Worm (Caenorhabditis elegans) whole organism, L3 larva: ENCODE measurements around the gene C53A5.13.

ENCODE experiments used
- R02D3.7 ChIP-seq: fragments of 150-350 bp; optimal IDR thresholded peaks from 2 replicates; lab custom pipeline; 2014; ENCODE audit warnings: missing biosample characterization, missing genetic modification characterization
- ceh-16 ChIP-seq: sonication (generic microtip); optimal IDR thresholded peaks from 2 replicates; lab custom pipeline; 2017; ENCODE audit warnings: missing biosample characterization, missing genetic modification characterization
- ceh-82 ChIP-seq: fragments of 150-350 bp; optimal IDR thresholded peaks from 2 replicates; lab custom pipeline; 2014; ENCODE audit warnings: missing biosample characterization, missing genetic modification characterization
- ceh-9 ChIP-seq: sonication (generic microtip); optimal IDR thresholded peaks from 2 replicates; lab custom pipeline; 2018; ENCODE audit warnings: missing biosample characterization, missing genetic modification characterization
- egl-27 ChIP-seq: sonication (generic microtip); optimal IDR thresholded peaks from 4 replicates; lab custom pipeline; 2017; ENCODE audit warnings: missing biosample characterization, missing genetic modification reagents, missing genetic modification characterization
- egl-5 ChIP-seq: fragments of 150-350 bp; optimal IDR thresholded peaks from 2 replicates; lab custom pipeline; 2017; ENCODE audit warnings: missing biosample characterization, missing genetic modification reagents, missing genetic modification characterization, inconsistent platforms
- elt-1 ChIP-seq: fragments of 150-350 bp; optimal IDR thresholded peaks from 2 replicates; lab custom pipeline; 2014; ENCODE audit warnings: missing biosample characterization, missing genetic modification characterization
- elt-2 ChIP-seq: sonication (generic microtip); optimal IDR thresholded peaks from 2 replicates; lab custom pipeline; 2016; ENCODE audit warnings: missing genetic modification reagents, mild to moderate bottlenecking, missing genetic modification characterization, missing compliant biosample characterization
- elt-3 ChIP-seq, 3 experiments: fragments of 150-350 bp in 1 of 3; sonication (generic microtip) in 2 of 3; optimal IDR thresholded peaks; 2 replicates in 2 of 3; 4 replicates in 1 of 3; lab custom pipeline; 2014 to 2017; ENCODE audit warnings: missing biosample characterization in 3 of 3, missing genetic modification characterization in 3 of 3
- fkh-10 ChIP-seq: sonication (generic microtip); optimal IDR thresholded peaks from 2 replicates; lab custom pipeline; 2017; ENCODE audit warnings: missing biosample characterization, missing genetic modification reagents, missing genetic modification characterization
- fkh-2 ChIP-seq: fragments of 150-350 bp; optimal IDR thresholded peaks from 2 replicates; lab custom pipeline; 2014; ENCODE audit warnings: missing biosample characterization, missing genetic modification reagents, missing genetic modification characterization
- fos-1 ChIP-seq: fragments of 150-350 bp; optimal IDR thresholded peaks from 2 replicates; lab custom pipeline; 2014; ENCODE audit warnings: missing biosample characterization, missing genetic modification characterization
- hmg-11 ChIP-seq: sonication (generic microtip); optimal IDR thresholded peaks from 2 replicates; lab custom pipeline; 2016; ENCODE audit warnings: missing genetic modification characterization, missing compliant biosample characterization
- jun-1 ChIP-seq: fragments of 150-350 bp; optimal IDR thresholded peaks from 2 replicates; lab custom pipeline; 2014; ENCODE audit warnings: missing biosample characterization, missing genetic modification reagents, missing genetic modification characterization
- lsy-12 ChIP-seq: sonication (generic microtip); optimal IDR thresholded peaks from 2 replicates; lab custom pipeline; 2016; ENCODE audit warnings: mild to moderate bottlenecking, missing genetic modification characterization, missing compliant biosample characterization
- mdl-1 ChIP-seq: fragments of 150-350 bp; optimal IDR thresholded peaks from 2 replicates; lab custom pipeline; 2014; ENCODE audit warnings: missing biosample characterization, missing genetic modification characterization
- mml-1 ChIP-seq: fragments of 150-350 bp; sonication (generic microtip); optimal IDR thresholded peaks from 3 replicates; lab custom pipeline; 2014; ENCODE audit warnings: missing biosample characterization, missing genetic modification characterization
- nfya-1 ChIP-seq: sonication (generic microtip); optimal IDR thresholded peaks from 2 replicates; lab custom pipeline; 2017; ENCODE audit warnings: missing genetic modification characterization, mild to moderate bottlenecking, missing compliant biosample characterization, antibody characterized with exemption, moderate library complexity; ENCODE audit not compliant: insufficient read depth
- nhr-11 ChIP-seq: fragments of 150-350 bp; optimal IDR thresholded peaks from 2 replicates; lab custom pipeline; 2014; ENCODE audit warnings: missing biosample characterization, missing genetic modification characterization
- nhr-12 ChIP-seq: fragments of 150-350 bp; optimal IDR thresholded peaks from 2 replicates; lab custom pipeline; 2014; ENCODE audit warnings: missing biosample characterization, missing genetic modification characterization
- nhr-23 ChIP-seq: fragments of 150-350 bp; optimal IDR thresholded peaks from 2 replicates; lab custom pipeline; 2014; ENCODE audit warnings: missing biosample characterization, missing genetic modification reagents, missing genetic modification characterization
- nhr-25 ChIP-seq: sonication (generic microtip); optimal IDR thresholded peaks from 2 replicates; lab custom pipeline; 2017; ENCODE audit warnings: missing biosample characterization, missing genetic modification characterization
- nhr-28 ChIP-seq: fragments of 150-350 bp; optimal IDR thresholded peaks from 2 replicates; lab custom pipeline; 2014; ENCODE audit warnings: missing biosample characterization, missing genetic modification characterization
- nhr-43 ChIP-seq: sonication (generic microtip); optimal IDR thresholded peaks from 2 replicates; lab custom pipeline; 2016; ENCODE audit warnings: mild to moderate bottlenecking, missing genetic modification characterization, missing compliant biosample characterization; ENCODE audit not compliant: poor library complexity, severe bottlenecking
- nhr-67 ChIP-seq: fragments of 150-350 bp; optimal IDR thresholded peaks from 2 replicates; lab custom pipeline; 2014; ENCODE audit warnings: missing biosample characterization, missing genetic modification characterization
- nhr-76 ChIP-seq: fragments of 150-350 bp; sonication (generic microtip); optimal IDR thresholded peaks from 5 replicates; lab custom pipeline; 2014; ENCODE audit warnings: missing biosample characterization, missing genetic modification characterization
- nhr-77 ChIP-seq: fragments of 150-350 bp; optimal IDR thresholded peaks from 2 replicates; lab custom pipeline; 2014; ENCODE audit warnings: missing biosample characterization, missing genetic modification characterization
- pha-4 ChIP-seq: fragments of 150-350 bp; optimal IDR thresholded peaks from 2 replicates; lab custom pipeline; 2014; ENCODE audit warnings: missing biosample characterization, missing genetic modification reagents, missing genetic modification characterization
- pqm-1 ChIP-seq: fragments of 150-350 bp; optimal IDR thresholded peaks from 2 replicates; lab custom pipeline; 2017; ENCODE audit warnings: missing biosample characterization, missing genetic modification characterization, inconsistent platforms
- sea-2 ChIP-seq: fragments of 150-350 bp; sonication (generic microtip); optimal IDR thresholded peaks from 4 replicates; lab custom pipeline; 2014; ENCODE audit warnings: missing biosample characterization, missing genetic modification reagents, missing genetic modification characterization
- skn-1 ChIP-seq: fragments of 150-350 bp; optimal IDR thresholded peaks from 2 replicates; lab custom pipeline; 2014; ENCODE audit warnings: missing biosample characterization, missing genetic modification characterization
- snpc-4 ChIP-seq: fragments of 150-350 bp; optimal IDR thresholded peaks from 2 replicates; lab custom pipeline; 2014; ENCODE audit warnings: missing biosample characterization, missing genetic modification characterization
- unc-39 ChIP-seq: sonication (generic microtip); optimal IDR thresholded peaks from 4 replicates; lab custom pipeline; 2017; ENCODE audit warnings: missing biosample characterization, missing genetic modification characterization
- unc-62 ChIP-seq: fragments of 150-350 bp; sonication (generic microtip); optimal IDR thresholded peaks from 4 replicates; lab custom pipeline; 2014; ENCODE audit warnings: missing biosample characterization, missing genetic modification reagents, missing genetic modification characterization
- ztf-4 ChIP-seq: fragments of 150-350 bp; optimal IDR thresholded peaks from 2 replicates; lab custom pipeline; 2014; ENCODE audit warnings: missing biosample characterization, missing genetic modification characterization

Gene C53A5.13

ce11 chrV:14500554-14500953, 46.1 kb upstream of the C53A5.13 start:
- TF ChIP-seq mml-1 (no peak), ztf-4 (tag; lab: Kevin White, UChicago) (no peak), egl-27 (no peak), hmg-11 (tag; lab: Kevin White, UChicago) (no peak), nhr-11 (tag; lab: Kevin White, UChicago) (no peak)

ce11 chrV:14501136-14501535, 45.5 kb upstream of the C53A5.13 start, which contains the start of gene R02D5.24:
Gene R02D5.24 (plus strand): TSS chrV:14501340.
- TF ChIP-seq pha-4 (tag; lab: Kevin White, UChicago) (peak; percentile 53), fkh-2 (no peak), egl-5 (tag; lab: Kevin White, UChicago) (no peak), pqm-1 (tag; lab: Kevin White, UChicago) (no peak), egl-27 (no peak), unc-39 (tag; lab: Kevin White, UChicago) (no peak), ceh-16 (no peak)
- TF ChIP-seq, all 47 proteins: peak for 1

DNA sequence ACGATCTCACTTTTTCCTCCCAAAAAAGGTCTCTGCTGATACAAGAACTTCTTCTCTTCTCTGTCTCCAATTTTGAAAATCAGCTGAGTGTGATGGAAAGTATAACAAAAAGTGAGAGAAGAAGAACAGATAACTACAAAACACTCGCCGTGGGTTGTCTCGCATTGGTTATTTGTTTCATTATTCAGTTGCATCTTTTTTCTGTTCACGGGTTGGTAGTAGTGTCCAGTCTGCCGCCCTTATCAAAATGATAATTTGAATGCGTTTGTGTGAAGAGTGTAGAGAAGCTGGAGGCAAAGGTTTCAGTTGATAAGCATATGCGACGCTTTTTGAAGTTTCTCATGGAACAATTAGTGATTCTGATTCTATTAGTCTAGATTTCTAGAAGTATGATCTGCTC, 43.6 kb upstream of the C53A5.13 start:
- TF ChIP-seq ceh-9 (tag; lab: Kevin White, UChicago) (no peak), pha-4 (tag; lab: Kevin White, UChicago) (peak; percentile 36), nhr-43 (no peak), mdl-1 (no peak), fkh-10 (no peak), nfya-1 (tag; lab: Kevin White, UChicago) (peak; percentile 37), egl-5 (tag; lab: Kevin White, UChicago) (no peak), jun-1 (tag; lab: Kevin White, UChicago) (peak; percentile 43), fos-1 (tag; lab: Kevin White, UChicago) (no peak), pqm-1 (tag; lab: Kevin White, UChicago) (peak; percentile 81), elt-2 (tag; lab: Kevin White, UChicago) (peak; percentile 86)

ce11 chrV:14504120-14504519, 42.5 kb upstream of the C53A5.13 start:
- TF ChIP-seq mml-1 (no peak), fos-1 (tag; lab: Kevin White, UChicago) (no peak), pha-4 (tag; lab: Kevin White, UChicago) (no peak), unc-39 (tag; lab: Kevin White, UChicago) (no peak), fkh-2 (no peak), nhr-76 (tag; lab: Kevin White, UChicago) (no peak), lsy-12 (tag; lab: Kevin White, UChicago) (no peak), hmg-11 (tag; lab: Kevin White, UChicago) (no peak), ceh-82 (tag; lab: Kevin White, UChicago) (no peak), R02D3.7 (tag; lab: Kevin White, UChicago) (no peak), nhr-28 (tag; lab: Kevin White, UChicago) (no peak), nhr-77 (no peak), skn-1 (no peak), ztf-4 (tag; lab: Kevin White, UChicago) (no peak), pqm-1 (tag; lab: Kevin White, UChicago) (no peak), snpc-4 (no peak), nhr-12 (tag; lab: Kevin White, UChicago) (no peak)

ce11 chrV:14504774-14505173, 41.9 kb upstream of the C53A5.13 start:
- TF ChIP-seq unc-62 (GFP tag; lab: Kevin White, UChicago): no peak
- TF ChIP-seq elt-2 (tag; lab: Kevin White, UChicago): peak; percentile 2
- TF ChIP-seq nhr-25 (tag; lab: Kevin White, UChicago): no peak
- TF ChIP-seq egl-5 (tag; lab: Kevin White, UChicago): no peak

- TF ChIP-seq jun-1 (tag; lab: Kevin White, UChicago) (peak; percentile 46), mml-1 (no peak), R02D3.7 (tag; lab: Kevin White, UChicago) (no peak), elt-1 (tag; lab: Kevin White, UChicago) (peak; percentile 95), elt-3 (tag; optimal IDR thresholded peaks at IDR 0.05; lab: Kevin White, UChicago) (peak in 2 of 3 experiments; percentile 30 to 93), unc-62 (GFP tag; lab: Kevin White, UChicago) (no peak), elt-2 (tag; lab: Kevin White, UChicago) (peak; percentile 84), nfya-1 (tag; lab: Kevin White, UChicago) (no peak), fkh-2 (no peak), sea-2 (GFP tag; lab: Kevin White, UChicago) (no peak), ceh-9 (tag; lab: Kevin White, UChicago) (no peak), nhr-23 (tag; lab: Kevin White, UChicago) (peak; percentile 67), fos-1 (tag; lab: Kevin White, UChicago) (no peak), nhr-43 (peak; percentile 78), pqm-1 (tag; lab: Kevin White, UChicago) (peak; percentile 42), ceh-82 (tag; lab: Kevin White, UChicago) (no peak), nhr-25 (tag; lab: Kevin White, UChicago) (peak; percentile 65), nhr-67 (tag; lab: Kevin White, UChicago) (no peak), mdl-1 (no peak), egl-27 (peak; percentile 2)
These were observed 40.9 kb upstream of the C53A5.13 start for ce11 chrV:14505745-14506214.
